Worm (Caenorhabditis elegans) whole organism, L3 larva: ENCODE measurements around the gene C09G4.4.

ENCODE experiments used
- ZK546.5 ChIP-seq: sonication (generic microtip); optimal IDR thresholded peaks from 2 replicates; lab custom pipeline; 2017; ENCODE audit warnings: missing biosample characterization, missing genetic modification characterization
- ama-1 ChIP-seq: fragments of 150-350 bp; optimal IDR thresholded peaks from 2 replicates; lab custom pipeline; 2018
- elt-3 ChIP-seq, 3 experiments: fragments of 150-350 bp in 1 of 3; sonication (generic microtip) in 2 of 3; optimal IDR thresholded peaks; 2 replicates in 2 of 3; 4 replicates in 1 of 3; lab custom pipeline; 2014 to 2017; ENCODE audit warnings: missing biosample characterization in 3 of 3, missing genetic modification characterization in 3 of 3
- lin-39 ChIP-seq: fragments of 150-350 bp; optimal IDR thresholded peaks from 2 replicates; lab custom pipeline; 2018; ENCODE audit warnings: missing biosample characterization, missing genetic modification reagents, missing genetic modification characterization
- lsy-12 ChIP-seq: sonication (generic microtip); optimal IDR thresholded peaks from 2 replicates; lab custom pipeline; 2016; ENCODE audit warnings: mild to moderate bottlenecking, missing genetic modification characterization, missing compliant biosample characterization
- mdl-1 ChIP-seq: fragments of 150-350 bp; optimal IDR thresholded peaks from 2 replicates; lab custom pipeline; 2014; ENCODE audit warnings: missing biosample characterization, missing genetic modification characterization
- nhr-237 ChIP-seq: fragments of 150-350 bp; optimal IDR thresholded peaks from 2 replicates; lab custom pipeline; 2014; ENCODE audit warnings: missing biosample characterization, missing genetic modification characterization
- pqm-1 ChIP-seq: fragments of 150-350 bp; optimal IDR thresholded peaks from 2 replicates; lab custom pipeline; 2017; ENCODE audit warnings: missing biosample characterization, missing genetic modification characterization, inconsistent platforms
- sea-2 ChIP-seq: fragments of 150-350 bp; sonication (generic microtip); optimal IDR thresholded peaks from 4 replicates; lab custom pipeline; 2014; ENCODE audit warnings: missing biosample characterization, missing genetic modification reagents, missing genetic modification characterization
- skn-1 ChIP-seq: fragments of 150-350 bp; optimal IDR thresholded peaks from 2 replicates; lab custom pipeline; 2014; ENCODE audit warnings: missing biosample characterization, missing genetic modification characterization

DNA sequence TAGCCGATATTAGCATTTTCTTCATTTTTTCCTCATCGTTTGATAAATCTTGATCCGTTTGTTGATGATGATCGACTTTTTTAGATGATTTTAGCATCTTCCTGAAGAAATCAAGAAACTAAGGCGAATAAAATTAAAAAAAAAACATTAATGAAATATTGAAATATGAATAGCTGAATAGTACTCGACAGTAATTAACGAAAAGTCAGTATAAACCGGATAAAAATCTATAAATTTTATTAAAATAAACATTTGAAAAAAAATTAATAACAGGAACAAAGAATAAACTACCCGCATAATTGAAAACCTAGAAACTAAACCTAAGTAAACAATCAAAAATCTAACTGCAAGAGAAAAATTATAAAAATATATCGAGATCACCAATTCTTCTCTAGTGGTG is 16.5 kb upstream of the C09G4.4 start, which contains the start of gene C28C12.12:
- no peak for TF ChIP-seq ZK546.5 (tag; lab: Kevin White, UChicago)
- TF ChIP-seq nhr-237 (tag; lab: Kevin White, UChicago), result no peak
- no peak for TF ChIP-seq ama-1 (lab: Kevin White, UChicago)
- no peak for TF ChIP-seq skn-1 (tag; lab: Kevin White, UChicago)
- no peak for TF ChIP-seq mdl-1 (tag; lab: Kevin White, UChicago)
- no peak for TF ChIP-seq pqm-1 (tag; lab: Kevin White, UChicago)
- no peak for TF ChIP-seq sea-2 (GFP tag; lab: Kevin White, UChicago)
- no peak for TF ChIP-seq lin-39 (tag; lab: Kevin White, UChicago)
- TF ChIP-seq elt-3 (tag; optimal IDR thresholded peaks at IDR 0.05; lab: Kevin White, UChicago), result no peak
- TF ChIP-seq lsy-12 (tag; lab: Kevin White, UChicago), result no peak
